Fruit fly (Drosophila melanogaster): Measurements from ENCODE around the gene CG13607.
A peak's percentile ranks its signal among the peaks of the same experiment; 100 is the strongest.

Gene CG13607

dm6 chr3R:24130080-24130479 is 14.0 kb upstream of the CG13607 start, which contains the start of the genes GatB and Tsc1 (continued):
- no peak for TF ChIP-seq cad (GFP tag; optimal IDR thresholded peaks at IDR 0.05)
- peak; percentile 50; the same call in 1 of the 2 replicates for TF ChIP-seq bbx (GFP tag; IDR thresholded peaks at IDR 0.05; ENCODE audit: partially characterized antibody)
- peak; percentile 36 for TF ChIP-seq YL-1 (GFP tag; optimal IDR thresholded peaks at IDR 0.05)
- peak; percentile 3 for TF ChIP-seq phol (tag; optimal IDR thresholded peaks at IDR 0.05)
- no peak for TF ChIP-seq CG4707 (GFP tag; optimal IDR thresholded peaks at IDR 0.05)
- peak; percentile 45 for TF ChIP-seq CG2116 (GFP tag; optimal IDR thresholded peaks at IDR 0.05)
- peak; percentile 73 for TF ChIP-seq Neu2 (GFP tag; optimal IDR thresholded peaks at IDR 0.05; ENCODE audit: borderline replicate concordance)
- no peak for TF ChIP-seq CG12769 (tag; optimal IDR thresholded peaks at IDR 0.05)
- peak; percentile 81 for TF ChIP-seq CG17186 (GFP tag; optimal IDR thresholded peaks at IDR 0.05)
- TF ChIP-seq MESR4 (GFP tag; optimal IDR thresholded peaks at IDR 0.05), result peak; percentile 56
- TF ChIP-seq ato (GFP tag; IDR thresholded peaks at IDR 0.05; ENCODE audit: partially characterized antibody), result no peak
- peak; percentile 56; the same call in 1 of the 3 replicates for TF ChIP-seq CG6791 (GFP tag; IDR thresholded peaks at IDR 0.05; ENCODE audit: partially characterized antibody)
- TF ChIP-seq knrl (GFP tag; IDR thresholded peaks at IDR 0.05; ENCODE audit: partially characterized antibody), result peak; percentile 38; the same call in 1 of the 3 replicates
- peak; percentile 69 for TF ChIP-seq CG13287 (GFP tag; IDR thresholded peaks at IDR 0.05; ENCODE audit: partially characterized antibody)
- peak; percentile 48 for TF ChIP-seq trem (tag; optimal IDR thresholded peaks at IDR 0.05)
- TF ChIP-seq CG2199 (GFP tag; IDR thresholded peaks at IDR 0.05), result no peak
- TF ChIP-seq CG3726 (GFP tag; IDR thresholded peaks at IDR 0.05), result no peak
- TF ChIP-seq CG7786 (GFP tag; optimal IDR thresholded peaks at IDR 0.05), result no peak
- TF ChIP-seq nom (GFP tag; optimal IDR thresholded peaks at IDR 0.05), result no peak
- TF ChIP-seq wek (GFP tag; optimal IDR thresholded peaks at IDR 0.05), result peak; percentile 17
- peak; percentile 61 for TF ChIP-seq Dref (GFP tag; IDR thresholded peaks at IDR 0.05)
- no peak for TF ChIP-seq jigr1 (GFP tag; IDR thresholded peaks at IDR 0.05)
- TF ChIP-seq PHDP (tag; optimal IDR thresholded peaks at IDR 0.05), result no peak
- peak; percentile 46 for TF ChIP-seq CG17385 (GFP tag; optimal IDR thresholded peaks at IDR 0.05)
- TF ChIP-seq CG18011 (GFP tag; optimal IDR thresholded peaks at IDR 0.05), result no peak
- peak; percentile 65 for TF ChIP-seq Dp (GFP tag; optimal IDR thresholded peaks at IDR 0.05)
- TF ChIP-seq gfzf (GFP tag; optimal IDR thresholded peaks at IDR 0.05), result peak; percentile 5
- TF ChIP-seq sens (GFP tag), result peak; percentile 6
- peak; percentile 68 for TF ChIP-seq CG3847 (GFP tag; IDR thresholded peaks at IDR 0.05)
- TF ChIP-seq wor (GFP tag; IDR thresholded peaks at IDR 0.05), result no peak
- TF ChIP-seq MBD-R2 (GFP tag; IDR thresholded peaks at IDR 0.05), result peak; percentile 98
- TF ChIP-seq Sin3A (optimal IDR thresholded peaks at IDR 0.05), result peak; percentile 61
- peak; percentile 45 for TF ChIP-seq Sry-δ (GFP tag; optimal IDR thresholded peaks at IDR 0.05)
- peak; percentile 14 for TF ChIP-seq CG14710 (tag; optimal IDR thresholded peaks at IDR 0.05)

dm6 chr3R:24122369-24122768 is 6.2 kb upstream of the CG13607 start:
- TF ChIP-seq mirr (GFP tag; optimal IDR thresholded peaks at IDR 0.05) (no peak), Blimp-1 (GFP tag; optimal IDR thresholded peaks at IDR 0.05) (no peak), CG34224 (GFP tag; IDR thresholded peaks at IDR 0.05; ENCODE audit: partially characterized antibody) (no peak), maf-S (GFP tag; optimal IDR thresholded peaks at IDR 0.05) (no peak)

- TF ChIP-seq Dip2 (GFP tag; IDR thresholded peaks at IDR 0.05) (0 out of 2 replicates have a peak, but pooled peaks have one; percentile 5), scrt (GFP tag; optimal IDR thresholded peaks at IDR 0.05) (no peak), CG9727 (GFP tag; optimal IDR thresholded peaks at IDR 0.05) (no peak), Antp (GFP tag; optimal IDR thresholded peaks at IDR 0.05) (no peak), CG11456 (GFP tag; IDR thresholded peaks at IDR 0.05) (0 out of 3 replicates have a peak, but pooled peaks have one; percentile 15), CG4404 (GFP tag; IDR thresholded peaks at IDR 0.05) (0 out of 2 replicates have a peak, but pooled peaks have one; percentile 11)
These were observed 5.5 kb upstream of the CG13607 start for dm6 chr3R:24121669-24122068.
